Worm (Caenorhabditis elegans) whole organism, L3 larva: ENCODE results near the gene iff-2.

Source experiments
- R02D3.7 ChIP-seq: fragments of 150-350 bp; optimal IDR thresholded peaks from 2 replicates; lab custom pipeline; 2014; ENCODE audit warnings: missing biosample characterization, missing genetic modification characterization
- aly-2 ChIP-seq: fragments of 150-350 bp; optimal IDR thresholded peaks from 2 replicates; lab custom pipeline; 2014; ENCODE audit warnings: missing biosample characterization, missing genetic modification characterization
- ceh-16 ChIP-seq: sonication (generic microtip); optimal IDR thresholded peaks from 2 replicates; lab custom pipeline; 2017; ENCODE audit warnings: missing biosample characterization, missing genetic modification characterization
- ceh-82 ChIP-seq: fragments of 150-350 bp; optimal IDR thresholded peaks from 2 replicates; lab custom pipeline; 2014; ENCODE audit warnings: missing biosample characterization, missing genetic modification characterization
- egl-5 ChIP-seq: fragments of 150-350 bp; optimal IDR thresholded peaks from 2 replicates; lab custom pipeline; 2017; ENCODE audit warnings: missing biosample characterization, missing genetic modification reagents, missing genetic modification characterization, inconsistent platforms
- elt-1 ChIP-seq: fragments of 150-350 bp; optimal IDR thresholded peaks from 2 replicates; lab custom pipeline; 2014; ENCODE audit warnings: missing biosample characterization, missing genetic modification characterization
- elt-3 ChIP-seq, 3 experiments: fragments of 150-350 bp in 1 of 3; sonication (generic microtip) in 2 of 3; optimal IDR thresholded peaks; 2 replicates in 2 of 3; 4 replicates in 1 of 3; lab custom pipeline; 2014 to 2017; ENCODE audit warnings: missing biosample characterization in 3 of 3, missing genetic modification characterization in 3 of 3
- fkh-10 ChIP-seq: sonication (generic microtip); optimal IDR thresholded peaks from 2 replicates; lab custom pipeline; 2017; ENCODE audit warnings: missing biosample characterization, missing genetic modification reagents, missing genetic modification characterization
- hmg-11 ChIP-seq: sonication (generic microtip); optimal IDR thresholded peaks from 2 replicates; lab custom pipeline; 2016; ENCODE audit warnings: missing genetic modification characterization, missing compliant biosample characterization
- jun-1 ChIP-seq: fragments of 150-350 bp; optimal IDR thresholded peaks from 2 replicates; lab custom pipeline; 2014; ENCODE audit warnings: missing biosample characterization, missing genetic modification reagents, missing genetic modification characterization
- lin-15B ChIP-seq: fragments of 150-350 bp; optimal IDR thresholded peaks from 2 replicates; lab custom pipeline; 2014; ENCODE audit warnings: missing biosample characterization, missing genetic modification characterization
- lin-39 ChIP-seq: fragments of 150-350 bp; optimal IDR thresholded peaks from 2 replicates; lab custom pipeline; 2018; ENCODE audit warnings: missing biosample characterization, missing genetic modification reagents, missing genetic modification characterization
- mdl-1 ChIP-seq: fragments of 150-350 bp; optimal IDR thresholded peaks from 2 replicates; lab custom pipeline; 2014; ENCODE audit warnings: missing biosample characterization, missing genetic modification characterization
- mml-1 ChIP-seq: fragments of 150-350 bp; sonication (generic microtip); optimal IDR thresholded peaks from 3 replicates; lab custom pipeline; 2014; ENCODE audit warnings: missing biosample characterization, missing genetic modification characterization
- nfya-1 ChIP-seq: sonication (generic microtip); optimal IDR thresholded peaks from 2 replicates; lab custom pipeline; 2017; ENCODE audit warnings: missing genetic modification characterization, mild to moderate bottlenecking, missing compliant biosample characterization, antibody characterized with exemption, moderate library complexity; ENCODE audit not compliant: insufficient read depth
- nhr-237 ChIP-seq: fragments of 150-350 bp; optimal IDR thresholded peaks from 2 replicates; lab custom pipeline; 2014; ENCODE audit warnings: missing biosample characterization, missing genetic modification characterization
- nhr-25 ChIP-seq: sonication (generic microtip); optimal IDR thresholded peaks from 2 replicates; lab custom pipeline; 2017; ENCODE audit warnings: missing biosample characterization, missing genetic modification characterization
- nhr-67 ChIP-seq: fragments of 150-350 bp; optimal IDR thresholded peaks from 2 replicates; lab custom pipeline; 2014; ENCODE audit warnings: missing biosample characterization, missing genetic modification characterization
- nhr-76 ChIP-seq: fragments of 150-350 bp; sonication (generic microtip); optimal IDR thresholded peaks from 5 replicates; lab custom pipeline; 2014; ENCODE audit warnings: missing biosample characterization, missing genetic modification characterization
- nhr-77 ChIP-seq: fragments of 150-350 bp; optimal IDR thresholded peaks from 2 replicates; lab custom pipeline; 2014; ENCODE audit warnings: missing biosample characterization, missing genetic modification characterization
- pha-4 ChIP-seq: fragments of 150-350 bp; optimal IDR thresholded peaks from 2 replicates; lab custom pipeline; 2014; ENCODE audit warnings: missing biosample characterization, missing genetic modification reagents, missing genetic modification characterization
- pqm-1 ChIP-seq: fragments of 150-350 bp; optimal IDR thresholded peaks from 2 replicates; lab custom pipeline; 2017; ENCODE audit warnings: missing biosample characterization, missing genetic modification characterization, inconsistent platforms
- sea-2 ChIP-seq: fragments of 150-350 bp; sonication (generic microtip); optimal IDR thresholded peaks from 4 replicates; lab custom pipeline; 2014; ENCODE audit warnings: missing biosample characterization, missing genetic modification reagents, missing genetic modification characterization
- skn-1 ChIP-seq: fragments of 150-350 bp; optimal IDR thresholded peaks from 2 replicates; lab custom pipeline; 2014; ENCODE audit warnings: missing biosample characterization, missing genetic modification characterization
- snpc-4 ChIP-seq: fragments of 150-350 bp; optimal IDR thresholded peaks from 2 replicates; lab custom pipeline; 2014; ENCODE audit warnings: missing biosample characterization, missing genetic modification characterization
- unc-39 ChIP-seq: sonication (generic microtip); optimal IDR thresholded peaks from 4 replicates; lab custom pipeline; 2017; ENCODE audit warnings: missing biosample characterization, missing genetic modification characterization
- unc-62 ChIP-seq: fragments of 150-350 bp; sonication (generic microtip); optimal IDR thresholded peaks from 4 replicates; lab custom pipeline; 2014; ENCODE audit warnings: missing biosample characterization, missing genetic modification reagents, missing genetic modification characterization
- ztf-11 ChIP-seq: fragments of 150-350 bp; optimal IDR thresholded peaks from 2 replicates; lab custom pipeline; 2014; ENCODE audit warnings: missing biosample characterization, missing genetic modification characterization

iff-2 gene

ce11 chrII:8587660-8588230 is 26.6 kb upstream of the iff-2 start:
- TF ChIP-seq unc-62 (GFP tag; lab: Kevin White, UChicago) (no peak), nfya-1 (tag; lab: Kevin White, UChicago) (peak; percentile 14), elt-1 (tag; lab: Kevin White, UChicago) (peak; percentile 64), lin-39 (tag; lab: Kevin White, UChicago) (peak; percentile 18)

- TF ChIP-seq nhr-25 (tag; lab: Kevin White, UChicago) (peak; percentile 56), pha-4 (tag; lab: Kevin White, UChicago) (no peak)
Observed at ce11 chrII:8585921-8586320, 24.8 kb upstream of the iff-2 start.

DNA sequence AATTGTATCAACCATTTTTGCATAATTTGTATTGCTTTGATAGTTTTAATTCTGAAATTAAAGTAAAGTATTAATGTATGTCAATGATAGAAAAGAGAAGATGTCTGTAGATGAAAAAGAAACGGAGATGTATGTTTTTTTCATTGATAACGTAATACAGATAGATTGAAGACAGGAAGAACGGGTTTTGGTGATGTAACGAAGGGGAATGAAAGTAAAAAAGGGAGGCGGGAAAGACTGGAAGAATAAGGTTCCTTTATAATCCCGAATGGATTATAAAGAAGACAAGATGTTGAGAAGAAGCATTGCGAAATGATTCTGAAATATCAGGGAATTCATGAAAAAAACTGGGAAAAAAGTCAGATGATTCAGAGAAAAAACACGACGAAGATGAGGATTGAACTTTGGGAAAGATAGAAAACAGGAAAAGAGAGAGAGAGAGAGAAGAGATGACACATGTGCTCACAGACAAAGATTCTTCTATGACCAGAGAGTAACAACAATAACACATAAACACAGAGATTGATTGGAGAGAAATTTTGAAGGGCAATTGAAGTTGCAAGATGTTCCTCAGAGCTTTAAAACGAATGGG is 24.0 kb upstream of the iff-2 start, which contains the start of gene F54C9.11:
TSS of gene F54C9.11 (minus strand) at position 51 of the 592 bp plus-strand sequence.
- TF ChIP-seq aly-2 (tag; lab: Kevin White, UChicago): no peak
- TF ChIP-seq unc-39: no peak
- peak; percentile 42 for TF ChIP-seq egl-5
- peak; percentile 47 for TF ChIP-seq nfya-1 (tag; lab: Kevin White, UChicago)
- TF ChIP-seq nhr-77 (tag; lab: Kevin White, UChicago): no peak

DNA sequence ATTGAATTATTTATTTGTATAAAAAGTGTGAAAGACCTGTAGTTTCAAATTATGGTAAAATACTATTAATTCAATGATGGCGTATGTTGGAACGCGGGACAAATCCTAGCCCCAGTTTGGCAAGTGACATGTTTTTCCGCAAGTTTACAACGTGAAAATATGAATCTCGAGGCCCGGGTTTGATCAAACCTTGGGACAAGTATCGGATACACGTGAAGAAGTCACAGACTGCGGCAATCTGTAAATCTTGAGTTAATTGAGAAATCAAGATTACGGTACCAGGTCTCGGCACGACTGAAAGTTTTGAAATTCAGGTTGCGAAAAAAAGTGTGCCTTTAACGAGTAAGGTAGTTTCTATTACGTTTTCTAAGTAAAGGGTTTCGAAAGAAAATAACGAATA is 21.9 kb upstream of the iff-2 start:
- TF ChIP-seq nhr-25 (tag; lab: Kevin White, UChicago): no peak
- TF ChIP-seq nhr-237: no peak
- no peak for TF ChIP-seq nfya-1 (tag; lab: Kevin White, UChicago)
- TF ChIP-seq pqm-1 (tag; lab: Kevin White, UChicago): no peak
- no peak for TF ChIP-seq elt-3 (tag; optimal IDR thresholded peaks at IDR 0.05; lab: Kevin White, UChicago)
- no peak for TF ChIP-seq mdl-1
- no peak for TF ChIP-seq fkh-10

DNA sequence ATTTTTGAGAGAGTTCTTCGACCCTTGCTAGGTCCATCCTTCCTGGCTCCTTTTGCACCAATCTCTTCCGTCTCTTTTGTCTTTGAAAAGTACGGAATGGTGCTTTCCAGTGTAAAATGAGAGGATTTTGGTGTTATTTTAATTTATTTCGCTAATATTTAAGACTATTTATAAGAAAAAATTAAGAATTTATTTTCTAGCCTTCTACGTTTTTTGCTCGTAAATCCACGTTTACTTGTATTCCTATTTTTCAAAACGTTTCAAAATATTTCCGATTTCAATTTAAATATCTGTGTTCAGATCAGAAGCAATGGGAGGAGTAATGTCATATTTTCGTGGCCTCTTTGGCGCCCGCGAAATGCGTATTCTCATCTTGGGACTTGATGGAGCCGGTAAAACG is 20.5 kb upstream of the iff-2 start, which contains the start of gene arl-1:
TSS of gene arl-1 (plus strand) at position 301 of the 400 bp plus-strand sequence.
- no peak for TF ChIP-seq unc-39
- no peak for TF ChIP-seq R02D3.7 (tag; lab: Kevin White, UChicago)
- no peak for TF ChIP-seq nhr-67
- no peak for TF ChIP-seq unc-62 (GFP tag; lab: Kevin White, UChicago)
- no peak for TF ChIP-seq jun-1 (tag; lab: Kevin White, UChicago)
- no peak for TF ChIP-seq ceh-16
- no peak for TF ChIP-seq ztf-11 (tag; lab: Kevin White, UChicago)
- TF ChIP-seq mdl-1: no peak
- TF ChIP-seq hmg-11: no peak
- TF ChIP-seq sea-2 (GFP tag; lab: Kevin White, UChicago): no peak
- TF ChIP-seq pha-4 (tag; lab: Kevin White, UChicago): no peak
- TF ChIP-seq mml-1 (tag; lab: Kevin White, UChicago): no peak
- TF ChIP-seq elt-3 (tag; optimal IDR thresholded peaks at IDR 0.05; lab: Kevin White, UChicago): no peak
- no peak for TF ChIP-seq egl-5
- TF ChIP-seq skn-1: no peak
- TF ChIP-seq nhr-77 (tag; lab: Kevin White, UChicago): no peak
- TF ChIP-seq, all 47 proteins: peak for 0

DNA sequence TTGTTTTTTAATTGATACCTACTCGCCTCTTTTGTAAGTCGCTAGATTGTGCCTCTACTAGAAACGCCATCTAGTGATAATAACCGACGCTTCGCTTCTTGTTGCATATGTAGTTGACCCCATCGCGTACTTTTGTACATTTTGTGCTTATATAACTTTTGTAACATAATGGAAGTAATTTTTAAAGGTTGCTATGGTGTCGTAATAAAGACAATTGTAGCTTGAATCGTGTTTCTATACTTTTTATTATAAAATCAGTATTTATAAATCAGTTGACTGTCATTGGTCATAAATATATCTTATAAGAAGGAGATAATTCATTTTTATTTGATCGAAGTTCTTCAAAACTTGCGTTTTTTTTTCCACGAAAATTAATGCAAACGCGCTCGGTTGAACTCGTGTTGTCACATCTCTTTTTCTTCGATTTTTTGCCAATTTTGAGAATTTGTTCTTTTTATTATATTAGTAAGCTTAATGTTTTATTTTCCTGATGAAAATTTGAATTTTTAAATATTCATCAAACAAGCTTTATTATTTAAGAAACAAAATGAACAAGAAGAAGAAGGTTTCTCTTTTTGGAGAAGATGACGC is 16.4 kb upstream of the iff-2 start, which contains the start of gene F54C9.9:
TSS of gene F54C9.9 (plus strand) at position 541 of the 591 bp plus-strand sequence.
- TF ChIP-seq pha-4 (tag; lab: Kevin White, UChicago) (peak; percentile 71), nhr-77 (tag; lab: Kevin White, UChicago) (no peak), hmg-11 (no peak), aly-2 (tag; lab: Kevin White, UChicago) (no peak), mdl-1 (no peak), lin-15B (tag; lab: Kevin White, UChicago) (peak; percentile 42), unc-39 (no peak), jun-1 (tag; lab: Kevin White, UChicago) (no peak), nhr-76 (tag; lab: Kevin White, UChicago) (no peak), nhr-67 (peak; percentile 35), ceh-82 (tag; lab: Kevin White, UChicago) (no peak), nfya-1 (tag; lab: Kevin White, UChicago) (peak; percentile 21), snpc-4 (tag; lab: Kevin White, UChicago) (no peak), mml-1 (tag; lab: Kevin White, UChicago) (no peak)
